Worm (Caenorhabditis elegans): ENCODE data around the gene C09G5.7.

C09G5.7 gene

DNA sequence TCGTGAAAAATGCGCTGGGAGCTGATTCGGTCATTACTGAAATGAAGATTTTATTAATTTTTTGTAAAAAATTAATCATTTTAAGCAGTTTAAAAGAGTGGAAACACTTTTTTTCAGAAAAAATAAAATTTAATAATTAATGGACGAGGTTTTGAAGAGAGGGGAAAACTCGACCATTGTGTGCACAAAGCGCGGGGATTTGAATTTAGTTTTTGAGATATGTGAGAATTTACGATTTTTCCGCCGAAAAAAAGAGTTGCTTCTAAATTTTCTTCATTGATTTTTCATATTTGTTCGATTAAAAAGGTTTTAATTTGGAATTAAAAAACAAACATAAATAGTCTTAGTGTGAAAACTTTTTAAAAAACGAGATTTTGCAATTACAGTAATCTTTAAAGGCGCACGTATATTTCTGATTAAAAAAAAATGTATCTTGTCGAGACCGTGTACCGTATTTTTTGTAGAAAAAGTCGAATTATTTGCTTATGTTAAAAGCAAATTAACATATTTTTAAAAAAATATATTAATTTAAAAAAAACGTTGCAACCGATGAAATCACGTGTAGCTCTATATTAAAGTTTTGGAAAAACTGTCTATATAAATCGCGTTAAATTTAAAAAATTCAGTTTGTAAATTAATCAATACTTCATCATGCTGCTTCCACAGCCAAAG, at the start of gene C09G5.7, which contains the start of gene dph-2:
Gene C09G5.7, plus strand, starts transcription at position 622 of the 672 bp plus-strand sequence.
Gene dph-2, minus strand, starts transcription at position 36 of the 672 bp plus-strand sequence.
- TF ChIP-seq ama-1 (optimal IDR thresholded peaks at IDR 0.05), result no peak
- no peak for TF ChIP-seq hmg-4 (GFP tag; optimal IDR thresholded peaks at IDR 0.05)
- no peak for TF ChIP-seq F13C5.2 (tag; optimal IDR thresholded peaks at IDR 0.05)
- TF ChIP-seq hmbx-1 (tag; optimal IDR thresholded peaks at IDR 0.05), result no peak
- TF ChIP-seq sea-1 (GFP tag; conservative IDR thresholded peaks at IDR 0.05), result no peak
- TF ChIP-seq ceh-13 (GFP tag; optimal IDR thresholded peaks at IDR 0.05), result no peak
- TF ChIP-seq B0310.2 (tag; optimal IDR thresholded peaks at IDR 0.05), result no peak
- TF ChIP-seq hnd-1 (tag; optimal IDR thresholded peaks at IDR 0.05), result no peak
- no peak for TF ChIP-seq pes-1 (GFP tag; IDR thresholded peaks at IDR 0.05)
- TF ChIP-seq tbx-11 (GFP tag; IDR thresholded peaks at IDR 0.05), result no peak
- TF ChIP-seq flt-1 (GFP tag; IDR thresholded peaks at IDR 0.05), result no peak
- TF ChIP-seq ets-7 (tag; optimal IDR thresholded peaks at IDR 0.05), result no peak
- no peak for TF ChIP-seq scrt-1 (GFP tag; IDR thresholded peaks at IDR 0.05)
- TF ChIP-seq tbx-37 (GFP tag; conservative IDR thresholded peaks at IDR 0.05), result no peak; the same call in 1 of the 2 replicates
- TF ChIP-seq aly-1 (tag; optimal IDR thresholded peaks at IDR 0.05), result no peak

DNA sequence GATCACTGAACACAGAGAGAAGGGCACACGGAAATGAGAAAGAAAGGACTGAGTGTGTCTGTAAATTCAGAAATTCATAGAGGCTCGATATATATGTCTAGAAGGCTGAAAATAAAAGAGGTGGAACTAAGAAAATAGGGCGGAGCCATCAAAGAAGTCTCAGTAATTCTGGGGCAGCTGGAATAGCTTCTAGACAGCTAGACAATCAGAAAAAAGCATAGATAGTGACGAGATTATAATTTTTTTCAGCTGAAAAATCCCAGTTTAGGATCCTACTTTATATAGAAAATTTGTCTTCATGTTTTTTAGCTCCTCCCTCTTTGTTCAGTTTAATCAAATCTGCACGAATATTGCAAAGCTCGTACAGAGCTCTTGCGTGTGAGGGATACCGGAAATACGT, 49.7 kb upstream of the C09G5.7 start, which contains the start of gene D2089.3:
Gene D2089.3, minus strand, starts transcription at position 101 of the 400 bp plus-strand sequence.
- TF ChIP-seq B0310.2 (tag; optimal IDR thresholded peaks at IDR 0.05), result no peak
- no peak for TF ChIP-seq ama-1 (optimal IDR thresholded peaks at IDR 0.05)
- TF ChIP-seq tbx-37 (GFP tag; conservative IDR thresholded peaks at IDR 0.05), result no peak
- no peak for TF ChIP-seq tbx-11 (GFP tag; IDR thresholded peaks at IDR 0.05)
- TF ChIP-seq hmbx-1 (tag; optimal IDR thresholded peaks at IDR 0.05), result no peak
- no peak for TF ChIP-seq sea-1 (GFP tag; conservative IDR thresholded peaks at IDR 0.05)
- TF ChIP-seq ceh-36 (tag; optimal IDR thresholded peaks at IDR 0.05), result no peak
- no peak for TF ChIP-seq hmg-4 (GFP tag; optimal IDR thresholded peaks at IDR 0.05)
- no peak for TF ChIP-seq F13C5.2 (tag; optimal IDR thresholded peaks at IDR 0.05)

DNA sequence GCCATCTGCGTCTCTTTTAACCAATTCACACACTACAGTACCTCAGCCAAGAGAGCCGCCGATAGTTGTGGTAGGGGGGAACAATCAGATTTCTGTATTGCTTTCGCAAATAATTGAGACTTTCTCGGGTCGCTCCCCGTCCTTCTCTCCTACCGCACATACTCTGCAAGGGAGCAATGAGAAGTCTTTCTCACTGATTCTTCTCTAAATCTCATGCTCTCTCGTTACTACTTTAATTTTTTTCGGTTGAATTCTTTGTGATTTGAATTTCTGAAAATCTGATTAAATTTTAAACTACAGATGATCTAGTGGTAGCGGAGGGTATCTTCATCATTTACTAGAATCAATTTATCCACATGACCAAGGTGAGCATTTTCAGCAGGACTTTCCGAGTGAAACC, 39.4 kb upstream of the C09G5.7 start, which contains the start of gene ptb-1:
Gene ptb-1, plus strand, starts transcription at position 301 of the 400 bp plus-strand sequence.
- TF ChIP-seq tra-4 (tag; optimal IDR thresholded peaks at IDR 0.05) (no peak), ets-7 (tag; optimal IDR thresholded peaks at IDR 0.05) (no peak), hnd-1 (tag; optimal IDR thresholded peaks at IDR 0.05) (no peak), ceh-13 (GFP tag; optimal IDR thresholded peaks at IDR 0.05) (no peak), F13C5.2 (tag; optimal IDR thresholded peaks at IDR 0.05) (no peak), flt-1 (GFP tag; IDR thresholded peaks at IDR 0.05) (no peak)

DNA sequence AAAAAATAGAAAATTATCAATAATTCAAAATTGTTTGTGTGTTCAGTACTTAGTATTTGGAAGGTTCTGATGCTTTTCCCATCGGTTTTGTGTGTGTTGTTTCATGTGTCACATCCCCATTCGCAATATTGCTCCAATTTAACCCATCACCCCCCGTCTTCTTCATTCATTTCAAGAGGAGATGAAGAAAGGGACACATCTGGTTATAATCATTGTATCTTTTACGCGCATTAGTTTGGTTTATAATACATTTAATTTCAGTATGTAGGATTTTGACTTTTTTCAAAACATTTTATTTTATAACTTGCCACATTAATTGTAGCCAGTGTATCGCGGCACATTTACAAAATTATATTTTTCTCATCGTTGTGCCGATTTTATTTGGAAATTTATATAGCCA, 34.6 kb upstream of the C09G5.7 start:
- TF ChIP-seq tra-4 (tag; optimal IDR thresholded peaks at IDR 0.05) (no peak), tbx-37 (GFP tag; conservative IDR thresholded peaks at IDR 0.05) (no peak), hmbx-1 (tag; optimal IDR thresholded peaks at IDR 0.05) (no peak), sea-1 (GFP tag; conservative IDR thresholded peaks at IDR 0.05) (no peak), ceh-36 (tag; optimal IDR thresholded peaks at IDR 0.05) (no peak), B0310.2 (tag; optimal IDR thresholded peaks at IDR 0.05) (no peak), ets-7 (tag; optimal IDR thresholded peaks at IDR 0.05) (no peak), pes-1 (GFP tag; IDR thresholded peaks at IDR 0.05) (no peak), tbx-11 (GFP tag; IDR thresholded peaks at IDR 0.05) (no peak), hmg-4 (GFP tag; optimal IDR thresholded peaks at IDR 0.05) (no peak), ama-1 (optimal IDR thresholded peaks at IDR 0.05) (no peak), flt-1 (GFP tag; IDR thresholded peaks at IDR 0.05) (no peak), F13C5.2 (tag; optimal IDR thresholded peaks at IDR 0.05) (no peak), hnd-1 (tag; optimal IDR thresholded peaks at IDR 0.05) (no peak), scrt-1 (GFP tag; IDR thresholded peaks at IDR 0.05) (no peak), ceh-13 (GFP tag; optimal IDR thresholded peaks at IDR 0.05) (no peak)

DNA sequence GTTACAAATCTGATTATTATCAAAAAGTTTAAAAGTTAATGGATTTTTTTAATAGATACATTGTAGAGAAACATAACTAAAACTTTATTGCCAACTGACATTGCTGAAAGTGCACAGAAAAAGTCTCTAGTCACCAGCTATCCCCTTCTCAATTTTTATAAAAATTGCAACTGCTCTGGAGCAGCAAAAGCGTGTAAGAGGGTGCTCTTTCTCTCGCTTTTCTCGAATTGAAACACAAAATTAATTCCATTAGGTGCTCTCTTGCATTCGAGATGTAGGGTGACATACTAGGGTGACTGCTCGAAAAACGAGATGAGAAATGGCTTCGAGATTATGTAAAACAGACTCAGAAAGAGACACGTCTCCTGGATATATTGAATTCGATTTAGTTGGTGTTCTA, 34.1 kb upstream of the C09G5.7 start:
- TF ChIP-seq flt-1 (GFP tag; IDR thresholded peaks at IDR 0.05) (no peak), F13C5.2 (tag; optimal IDR thresholded peaks at IDR 0.05) (no peak), pes-1 (GFP tag; IDR thresholded peaks at IDR 0.05) (no peak), tra-4 (tag; optimal IDR thresholded peaks at IDR 0.05) (no peak)

DNA sequence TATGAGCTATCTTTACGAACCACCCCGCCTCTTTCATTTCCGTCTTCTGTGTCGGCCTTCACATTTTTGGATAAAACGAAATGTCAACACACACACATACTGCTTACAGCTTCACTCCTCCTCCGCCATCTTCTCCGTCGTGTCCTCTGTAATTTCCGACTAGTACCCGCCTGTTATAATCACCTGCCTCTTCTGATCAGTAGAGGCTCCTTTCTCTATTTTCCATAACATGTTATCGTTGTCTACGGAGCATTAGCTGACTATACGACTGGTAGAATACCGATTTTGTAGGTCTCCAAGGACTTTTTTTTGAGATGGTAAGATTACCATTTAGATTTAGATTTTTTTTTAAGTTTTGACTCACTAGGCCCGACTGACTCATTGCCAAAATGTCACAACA, 29.7 kb upstream of the C09G5.7 start:
- TF ChIP-seq flt-1 (GFP tag; IDR thresholded peaks at IDR 0.05) (no peak), F13C5.2 (tag; optimal IDR thresholded peaks at IDR 0.05) (no peak), tbx-11 (GFP tag; IDR thresholded peaks at IDR 0.05) (no peak), pes-1 (GFP tag; IDR thresholded peaks at IDR 0.05) (no peak), ceh-13 (GFP tag; optimal IDR thresholded peaks at IDR 0.05) (no peak), hmbx-1 (tag; optimal IDR thresholded peaks at IDR 0.05) (no peak), scrt-1 (GFP tag; IDR thresholded peaks at IDR 0.05) (no peak), hnd-1 (tag; optimal IDR thresholded peaks at IDR 0.05) (no peak), sea-1 (GFP tag; conservative IDR thresholded peaks at IDR 0.05) (no peak)

DNA sequence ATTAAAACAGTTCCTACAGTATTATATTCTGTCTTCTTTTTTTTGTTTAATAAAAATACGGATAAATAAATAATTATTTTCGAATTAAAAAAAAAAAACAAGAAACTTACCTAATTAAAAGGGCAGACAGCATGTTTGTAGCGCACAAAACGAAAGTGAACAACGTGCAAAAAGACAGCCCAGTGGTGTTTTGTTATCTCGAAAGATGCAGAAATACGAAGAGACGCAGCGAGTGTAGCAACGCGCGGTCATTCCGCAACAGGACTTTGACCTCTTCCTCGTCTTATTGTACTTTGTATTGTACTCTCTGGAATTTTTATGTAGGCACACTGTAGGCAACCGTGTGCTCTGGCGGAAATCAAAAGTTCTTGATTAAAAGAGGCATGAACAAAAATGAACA, 21.0 kb upstream of the C09G5.7 start, which contains the start of gene gbh-1:
Gene gbh-1, minus strand, starts transcription at position 149 of the 400 bp plus-strand sequence.
- no peak for TF ChIP-seq hnd-1 (tag; optimal IDR thresholded peaks at IDR 0.05)
- TF ChIP-seq ceh-13 (GFP tag; optimal IDR thresholded peaks at IDR 0.05), result no peak
- TF ChIP-seq pes-1 (GFP tag; IDR thresholded peaks at IDR 0.05), result no peak
- no peak for TF ChIP-seq ets-7 (tag; optimal IDR thresholded peaks at IDR 0.05)
- TF ChIP-seq ceh-36 (tag; optimal IDR thresholded peaks at IDR 0.05), result no peak
- TF ChIP-seq tbx-37 (GFP tag; conservative IDR thresholded peaks at IDR 0.05), result no peak
- no peak for TF ChIP-seq tbx-11 (GFP tag; IDR thresholded peaks at IDR 0.05)
- TF ChIP-seq ama-1 (optimal IDR thresholded peaks at IDR 0.05), result no peak
- no peak for TF ChIP-seq tra-4 (tag; optimal IDR thresholded peaks at IDR 0.05)
- TF ChIP-seq flt-1 (GFP tag; IDR thresholded peaks at IDR 0.05), result no peak
- TF ChIP-seq aly-1 (tag; optimal IDR thresholded peaks at IDR 0.05), result no peak
- TF ChIP-seq sea-1 (GFP tag; conservative IDR thresholded peaks at IDR 0.05), result no peak
- no peak for TF ChIP-seq B0310.2 (tag; optimal IDR thresholded peaks at IDR 0.05)
- TF ChIP-seq hmbx-1 (tag; optimal IDR thresholded peaks at IDR 0.05), result no peak
- TF ChIP-seq hmg-4 (GFP tag; optimal IDR thresholded peaks at IDR 0.05), result no peak
- TF ChIP-seq scrt-1 (GFP tag; IDR thresholded peaks at IDR 0.05), result no peak
- TF ChIP-seq F13C5.2 (tag; optimal IDR thresholded peaks at IDR 0.05), result no peak

Measured in whole organism, early embryonic.